Worm (Caenorhabditis elegans) whole organism, L2 larva: ENCODE data around the gene fbxb-20.

ENCODE experiments used
- C34F6.9 ChIP-seq: fragments of 150-350 bp; optimal IDR thresholded peaks from 2 replicates; lab custom pipeline; 2014; ENCODE audit warnings: missing biosample characterization, missing genetic modification characterization
- F13H6.1 ChIP-seq: sonication (generic microtip); optimal IDR thresholded peaks from 2 replicates; lab custom pipeline; 2016; ENCODE audit warnings: missing genetic modification characterization, missing compliant biosample characterization
- R02D3.7 ChIP-seq: fragments of 150-350 bp; optimal IDR thresholded peaks from 2 replicates; lab custom pipeline; 2014; ENCODE audit warnings: missing biosample characterization, missing genetic modification characterization
- Y55F3AM.14 ChIP-seq: fragments of 200-800 bp; sonication (Bioruptor generic); optimal IDR thresholded peaks from 2 replicates; lab custom pipeline; 2018; ENCODE audit warnings: mild to moderate bottlenecking, missing genetic modification characterization, missing compliant biosample characterization
- ZK546.5 ChIP-seq: sonication (generic microtip); optimal IDR thresholded peaks from 2 replicates; lab custom pipeline; 2017; ENCODE audit warnings: missing biosample characterization, missing genetic modification characterization
- alr-1 ChIP-seq: fragments of 150-350 bp; optimal IDR thresholded peaks from 2 replicates; lab custom pipeline; 2014; ENCODE audit warnings: missing biosample characterization, missing genetic modification characterization
- ama-1 ChIP-seq: fragments of 150-350 bp; optimal IDR thresholded peaks from 2 replicates; lab custom pipeline; 2018; ENCODE audit warnings: inconsistent platforms
- blmp-1 ChIP-seq: sonication (generic microtip); optimal IDR thresholded peaks from 2 replicates; lab custom pipeline; 2017; ENCODE audit warnings: missing genetic modification characterization, mild to moderate bottlenecking, missing compliant biosample characterization, antibody characterized with exemption, moderate library complexity; ENCODE audit not compliant: insufficient read depth
- ceh-16 ChIP-seq: fragments of 150-350 bp; optimal IDR thresholded peaks from 2 replicates; lab custom pipeline; 2014; ENCODE audit warnings: missing biosample characterization, missing genetic modification characterization
- ceh-82 ChIP-seq: fragments of 150-350 bp; optimal IDR thresholded peaks from 2 replicates; lab custom pipeline; 2014; ENCODE audit warnings: missing biosample characterization, missing genetic modification characterization
- crh-2 ChIP-seq: sonication (generic microtip); optimal IDR thresholded peaks from 2 replicates; lab custom pipeline; 2017; ENCODE audit warnings: missing biosample characterization, missing genetic modification characterization
- egl-27 ChIP-seq: sonication (generic microtip); optimal IDR thresholded peaks from 3 replicates; lab custom pipeline; 2017; ENCODE audit warnings: missing biosample characterization, missing genetic modification reagents, missing genetic modification characterization
- elt-1 ChIP-seq: fragments of 150-350 bp; optimal IDR thresholded peaks from 2 replicates; lab custom pipeline; 2014; ENCODE audit warnings: missing biosample characterization, missing genetic modification characterization
- elt-3 ChIP-seq: sonication (generic microtip); optimal IDR thresholded peaks from 2 replicates; lab custom pipeline; 2017; ENCODE audit warnings: missing biosample characterization, missing genetic modification characterization
- fos-1 ChIP-seq: fragments of 150-350 bp; optimal IDR thresholded peaks from 2 replicates; lab custom pipeline; 2014; ENCODE audit warnings: missing biosample characterization, missing genetic modification characterization
- gmeb-1 ChIP-seq: fragments of 150-350 bp; optimal IDR thresholded peaks from 2 replicates; lab custom pipeline; 2014; ENCODE audit warnings: missing biosample characterization, missing genetic modification characterization
- lin-11 ChIP-seq: fragments of 150-350 bp; sonication (generic microtip); optimal IDR thresholded peaks from 2 replicates; lab custom pipeline; 2014; ENCODE audit warnings: missing biosample characterization, missing genetic modification characterization, inconsistent platforms, mixed read lengths
- lin-39 ChIP-seq: fragments of 150-350 bp; optimal IDR thresholded peaks from 2 replicates; lab custom pipeline; 2014; ENCODE audit warnings: missing biosample characterization, missing genetic modification reagents, missing genetic modification characterization
- lsy-2 ChIP-seq, 2 experiments: fragments of 150-350 bp in 1 of 2; sonication (generic microtip) in 1 of 2; optimal IDR thresholded peaks; 2 replicates each; lab custom pipeline; 2014 to 2017; ENCODE audit warnings: missing biosample characterization in 2 of 2, missing genetic modification characterization in 2 of 2
- mab-5 ChIP-seq: fragments of 150-350 bp; optimal IDR thresholded peaks from 2 replicates; lab custom pipeline; 2014; ENCODE audit warnings: missing biosample characterization, missing genetic modification characterization
- mbf-1 ChIP-seq: sonication (generic microtip); optimal IDR thresholded peaks from 2 replicates; lab custom pipeline; 2017; ENCODE audit warnings: missing biosample characterization, missing genetic modification characterization
- nhr-10 ChIP-seq: sonication (generic microtip); optimal IDR thresholded peaks from 2 replicates; lab custom pipeline; 2017; ENCODE audit warnings: missing biosample characterization, missing genetic modification characterization
- nhr-11 ChIP-seq: fragments of 150-350 bp; optimal IDR thresholded peaks from 2 replicates; lab custom pipeline; 2014; ENCODE audit warnings: missing biosample characterization, missing genetic modification characterization
- nhr-12 ChIP-seq: fragments of 150-350 bp; optimal IDR thresholded peaks from 2 replicates; lab custom pipeline; 2014; ENCODE audit warnings: missing biosample characterization, missing genetic modification characterization
- nhr-129 ChIP-seq: fragments of 150-350 bp; optimal IDR thresholded peaks from 2 replicates; lab custom pipeline; 2014; ENCODE audit warnings: missing biosample characterization, missing genetic modification characterization
- nhr-23 ChIP-seq: fragments of 150-350 bp; optimal IDR thresholded peaks from 2 replicates; lab custom pipeline; 2014; ENCODE audit warnings: missing biosample characterization, missing genetic modification reagents, missing genetic modification characterization
- nhr-237 ChIP-seq: fragments of 150-350 bp; optimal IDR thresholded peaks from 2 replicates; lab custom pipeline; 2014; ENCODE audit warnings: missing biosample characterization, missing genetic modification characterization
- nhr-6 ChIP-seq: fragments of 150-350 bp; optimal IDR thresholded peaks from 2 replicates; lab custom pipeline; 2014; ENCODE audit warnings: missing biosample characterization, missing genetic modification characterization
- nhr-77 ChIP-seq: fragments of 150-350 bp; optimal IDR thresholded peaks from 2 replicates; lab custom pipeline; 2014; ENCODE audit warnings: missing biosample characterization, missing genetic modification characterization
- sem-4 ChIP-seq: fragments of 150-350 bp; optimal IDR thresholded peaks from 2 replicates; lab custom pipeline; 2014; ENCODE audit warnings: missing biosample characterization, missing genetic modification reagents, missing genetic modification characterization
- skn-1 ChIP-seq: sonication (generic microtip); optimal IDR thresholded peaks from 2 replicates; lab custom pipeline; 2017; ENCODE audit warnings: missing biosample characterization, missing genetic modification characterization
- sma-3 ChIP-seq: sonication (generic microtip); optimal IDR thresholded peaks from 2 replicates; lab custom pipeline; 2016; ENCODE audit warnings: missing genetic modification reagents, missing genetic modification characterization, missing compliant biosample characterization
- sma-9 ChIP-seq, 2 experiments: fragments of 150-350 bp in 1 of 2; sonication (generic microtip) in 1 of 2; optimal IDR thresholded peaks; 2 replicates each; lab custom pipeline; 2014 to 2016; ENCODE audit warnings: missing genetic modification characterization in 2 of 2, mild to moderate bottlenecking in 1 of 2, missing biosample characterization in 1 of 2, missing compliant biosample characterization in 1 of 2, missing genetic modification reagents in 1 of 2, moderate library complexity in 1 of 2
- snpc-4 ChIP-seq: fragments of 150-350 bp; optimal IDR thresholded peaks from 2 replicates; lab custom pipeline; 2014; ENCODE audit warnings: missing biosample characterization, missing genetic modification characterization
- unc-39 ChIP-seq: fragments of 150-350 bp; optimal IDR thresholded peaks from 2 replicates; lab custom pipeline; 2014; ENCODE audit warnings: missing biosample characterization, missing genetic modification characterization
- unc-55 ChIP-seq: fragments of 150-350 bp; sonication (generic microtip); optimal IDR thresholded peaks from 3 replicates; lab custom pipeline; 2014; ENCODE audit warnings: missing biosample characterization, missing genetic modification reagents, missing genetic modification characterization
- unc-62 ChIP-seq: fragments of 150-350 bp; optimal IDR thresholded peaks from 2 replicates; lab custom pipeline; 2014; ENCODE audit warnings: missing biosample characterization, missing genetic modification reagents, missing genetic modification characterization
- ztf-1 ChIP-seq: fragments of 200-800 bp; sonication (Bioruptor generic); conservative IDR thresholded peaks from 2 replicates; pipeline ENCODE4 v1.3.6; 2022; ENCODE audit warnings: missing genetic modification characterization, missing compliant biosample characterization
- ztf-11 ChIP-seq: sonication (generic microtip); optimal IDR thresholded peaks from 2 replicates; lab custom pipeline; 2017; ENCODE audit warnings: missing biosample characterization, missing genetic modification characterization

fbxb-20 gene

DNA sequence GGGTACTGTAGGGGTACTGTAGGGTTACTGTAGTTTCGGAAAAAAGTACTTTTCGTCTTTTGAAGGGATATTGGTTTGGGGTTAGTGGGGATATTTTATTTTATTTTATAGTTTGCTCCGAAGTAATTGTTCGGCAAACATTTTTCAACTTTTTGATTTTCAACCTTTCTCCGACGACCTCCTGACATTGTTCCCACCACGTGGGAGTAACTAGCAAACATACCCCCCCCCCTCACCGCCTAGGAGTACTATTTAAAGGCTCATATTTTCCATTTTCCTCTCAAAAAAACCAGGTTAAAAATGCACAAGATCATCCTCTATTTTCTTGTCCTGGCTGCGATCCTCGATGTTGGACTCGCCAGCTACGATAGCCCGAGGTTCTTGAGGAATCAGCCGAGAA, 15.6 kb upstream of the fbxb-20 start, which contains the start of gene srlf-29:
Gene srlf-29, plus strand, starts transcription at position 301 of the 400 bp plus-strand sequence.
- TF ChIP-seq alr-1 (tag; lab: Kevin White, UChicago) (no peak), nhr-10 (no peak), egl-27 (tag; lab: Kevin White, UChicago) (no peak), gmeb-1 (no peak)

DNA sequence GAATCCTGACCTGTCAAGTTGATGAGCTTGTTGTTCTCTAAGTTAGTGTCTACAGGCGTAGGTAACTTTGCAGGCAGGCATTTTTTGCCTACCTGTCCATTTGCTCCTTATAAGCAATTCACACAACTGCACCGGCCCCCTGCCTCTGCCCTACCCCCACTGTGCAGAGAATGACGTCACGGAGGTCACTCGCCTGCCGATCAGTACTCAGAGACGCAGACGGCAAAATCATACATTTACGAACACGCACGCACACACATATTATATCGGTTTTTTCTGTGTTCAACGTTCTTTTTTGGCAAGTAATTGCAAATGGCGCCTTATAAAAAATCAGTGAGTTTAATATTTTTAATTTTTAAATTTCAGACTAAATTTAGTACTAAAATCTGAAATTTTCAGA, 13.1 kb upstream of the fbxb-20 start, which contains the start of gene duxl-1:
Gene duxl-1, plus strand, starts transcription at position 184 of the 400 bp plus-strand sequence.
- peak; percentile 52 for TF ChIP-seq sma-9 (GFP tag; optimal IDR thresholded peaks at IDR 0.05; lab: Kevin White, UChicago)
- no peak for TF ChIP-seq sma-9 (tag; optimal IDR thresholded peaks at IDR 0.05; lab: Kevin White, UChicago)
- no peak for TF ChIP-seq nhr-237
- TF ChIP-seq Y55F3AM.14 (GFP tag; lab: Kevin White, UChicago) = no peak
- TF ChIP-seq alr-1 (tag; lab: Kevin White, UChicago) = no peak
- no peak for TF ChIP-seq lin-11 (tag; lab: Kevin White, UChicago)
- TF ChIP-seq ceh-82 (tag; lab: Kevin White, UChicago) = no peak
- no peak for TF ChIP-seq ztf-11
- TF ChIP-seq snpc-4 (tag; lab: Kevin White, UChicago) = no peak
- no peak for TF ChIP-seq ceh-16 (tag; lab: Kevin White, UChicago)
- TF ChIP-seq F13H6.1 (tag; lab: Kevin White, UChicago) = peak; percentile 74
- no peak for TF ChIP-seq nhr-11 (tag; lab: Kevin White, UChicago)
- no peak for TF ChIP-seq elt-1
- TF ChIP-seq mab-5 (tag; lab: Kevin White, UChicago) = no peak
- TF ChIP-seq unc-62 (GFP tag; lab: Kevin White, UChicago) = no peak
- TF ChIP-seq lsy-2 (tag; optimal IDR thresholded peaks at IDR 0.05; lab: Kevin White, UChicago) = no peak
- no peak for TF ChIP-seq nhr-10
- no peak for TF ChIP-seq nhr-23 (tag; lab: Kevin White, UChicago)
- no peak for TF ChIP-seq ztf-1 (GFP tag; lab: Robert Waterston, UW)
- no peak for TF ChIP-seq mbf-1
- no peak for TF ChIP-seq C34F6.9
- no peak for TF ChIP-seq ZK546.5 (tag; lab: Kevin White, UChicago)
- TF ChIP-seq nhr-129 (tag; lab: Kevin White, UChicago) = peak; percentile 11
- no peak for TF ChIP-seq R02D3.7 (tag; lab: Kevin White, UChicago)
- TF ChIP-seq nhr-77 = no peak
- TF ChIP-seq ama-1 (lab: Kevin White, UChicago) = no peak
- no peak for TF ChIP-seq unc-39 (tag; lab: Kevin White, UChicago)
- TF ChIP-seq fos-1 = peak; percentile 49
- no peak for TF ChIP-seq elt-3 (tag; lab: Kevin White, UChicago)
- no peak for TF ChIP-seq lin-39
- no peak for TF ChIP-seq sem-4
- TF ChIP-seq crh-2 (tag; lab: Kevin White, UChicago) = no peak
- TF ChIP-seq nhr-6 (tag; lab: Kevin White, UChicago) = no peak
- no peak for TF ChIP-seq blmp-1
- TF ChIP-seq unc-55 (GFP tag; lab: Kevin White, UChicago) = peak; percentile 24
- no peak for TF ChIP-seq nhr-12 (tag; lab: Kevin White, UChicago)
- no peak for TF ChIP-seq egl-27 (tag; lab: Kevin White, UChicago)
- no peak for TF ChIP-seq sma-3 (GFP tag; lab: Kevin White, UChicago)
- TF ChIP-seq, all 48 proteins: peak for 5

ce11 chrII:1662881-1663280, 12.5 kb upstream of the fbxb-20 start, which contains the start of gene ZC204.14:
TSS of gene ZC204.14 (minus strand) at chrII:1662949.
- TF ChIP-seq snpc-4 (tag; lab: Kevin White, UChicago) = no peak
- TF ChIP-seq skn-1 (tag; lab: Kevin White, UChicago) = no peak
- TF ChIP-seq lsy-2 (tag; optimal IDR thresholded peaks at IDR 0.05; lab: Kevin White, UChicago) = peak in 1 of 2 experiments; percentile 41

DNA sequence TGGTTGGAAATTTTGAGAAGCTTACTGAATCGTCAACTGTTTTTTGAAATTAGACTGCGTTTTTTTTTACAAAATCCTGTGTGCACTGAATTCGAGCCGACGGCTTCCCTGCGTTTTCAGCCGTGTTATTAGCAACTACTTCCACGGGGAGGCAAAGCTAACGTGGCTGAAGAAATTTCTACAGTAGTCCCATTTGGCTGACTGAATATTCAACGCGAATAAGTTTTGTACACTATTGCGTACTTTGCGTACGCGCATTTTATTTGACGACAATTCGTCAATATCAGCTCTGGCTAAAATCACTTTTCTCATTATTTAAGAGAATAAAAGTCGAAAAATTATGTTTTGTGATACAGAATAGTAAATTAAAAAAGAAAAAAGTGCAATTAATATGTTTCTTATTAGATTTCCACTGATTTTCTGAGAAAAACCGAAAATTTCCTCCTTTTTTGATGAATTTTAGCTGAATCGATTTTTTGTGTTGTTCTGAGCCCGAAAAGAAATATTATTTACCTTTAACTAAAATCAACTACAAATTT, 11.0 kb upstream of the fbxb-20 start:
- TF ChIP-seq lsy-2 (tag; optimal IDR thresholded peaks at IDR 0.05; lab: Kevin White, UChicago) = peak in 1 of 2 experiments; percentile 33
